Worm (Caenorhabditis elegans): Measurements from ENCODE around the gene srg-40.

Gene srg-40

DNA sequence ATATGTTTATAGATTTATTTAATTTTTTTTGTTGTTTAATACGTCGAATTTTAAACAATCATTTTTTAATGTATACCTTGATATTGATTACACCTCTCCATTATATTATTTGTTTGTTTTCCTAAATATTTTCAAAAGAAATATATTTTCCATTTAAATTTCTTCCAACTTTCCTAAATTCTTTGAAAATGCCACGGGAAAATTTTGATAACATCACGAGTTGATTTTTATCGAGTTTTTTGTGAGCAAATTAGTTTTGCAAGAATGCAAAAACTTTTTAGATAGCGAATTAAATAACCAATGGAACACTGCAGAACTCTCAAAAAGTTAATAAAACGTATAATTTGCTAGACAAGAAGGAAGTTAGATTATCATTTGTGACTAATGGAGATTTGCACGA, 6.4 kb downstream of the srg-40 start, which contains the start of gene srg-42:
Gene srg-42, minus strand, starts transcription at position 101 of the 400 bp plus-strand sequence.
- no peak for TF ChIP-seq M03D4.4 (tag; optimal IDR thresholded peaks at IDR 0.05)
- no peak for TF ChIP-seq nhr-28 (tag; optimal IDR thresholded peaks at IDR 0.05)
- TF ChIP-seq sem-2 (GFP tag; optimal IDR thresholded peaks at IDR 0.05), result no peak
- no peak for TF ChIP-seq lsy-2 (tag; optimal IDR thresholded peaks at IDR 0.05)
- TF ChIP-seq drap-1 (GFP tag; optimal IDR thresholded peaks at IDR 0.05), result no peak
- no peak for TF ChIP-seq unc-39 (tag; optimal IDR thresholded peaks at IDR 0.05)
- no peak for TF ChIP-seq sptf-1 (tag; optimal IDR thresholded peaks at IDR 0.05)
- no peak for TF ChIP-seq ceh-83 (GFP tag; optimal IDR thresholded peaks at IDR 0.05)
- no peak for TF ChIP-seq pha-4 (tag; optimal IDR thresholded peaks at IDR 0.05)
- no peak for TF ChIP-seq nhr-12 (tag; optimal IDR thresholded peaks at IDR 0.05)
- TF ChIP-seq nhr-76 (tag; optimal IDR thresholded peaks at IDR 0.05), result no peak
- TF ChIP-seq lin-13 (tag; optimal IDR thresholded peaks at IDR 0.05), result no peak
- no peak for TF ChIP-seq mep-1 (tag; optimal IDR thresholded peaks at IDR 0.05)

DNA sequence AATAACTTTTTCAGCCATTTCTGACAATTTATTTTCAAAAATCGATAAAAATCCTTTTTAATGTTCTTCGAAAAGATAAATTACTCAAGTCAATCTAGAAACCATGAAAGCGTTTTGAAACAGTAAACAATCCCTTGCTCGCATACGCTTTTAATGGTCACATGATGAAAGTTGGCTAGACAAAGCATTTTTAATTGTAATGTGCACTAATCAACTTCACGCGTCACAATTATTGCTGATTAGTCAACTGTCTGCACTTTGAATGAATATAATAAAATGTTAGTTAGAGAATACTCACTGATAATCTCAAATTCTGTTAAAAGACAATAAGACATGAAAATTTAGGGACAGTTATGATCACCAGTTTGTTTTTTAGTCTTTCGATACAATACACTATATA, 7.8 kb downstream of the srg-40 start:
- TF ChIP-seq ceh-39 (tag; optimal IDR thresholded peaks at IDR 0.05) (no peak), zip-8 (tag; optimal IDR thresholded peaks at IDR 0.05) (no peak), mls-2 (tag; optimal IDR thresholded peaks at IDR 0.05) (no peak), elt-1 (tag; optimal IDR thresholded peaks at IDR 0.05; ENCODE audit: borderline replicate concordance, insufficient read depth) (no peak), ztf-11 (tag; optimal IDR thresholded peaks at IDR 0.05) (no peak), sptf-1 (tag; optimal IDR thresholded peaks at IDR 0.05) (no peak), nhr-2 (tag; optimal IDR thresholded peaks at IDR 0.05) (no peak), ces-1 (GFP tag; optimal IDR thresholded peaks at IDR 0.05) (no peak), nhr-12 (tag; optimal IDR thresholded peaks at IDR 0.05) (no peak), tbx-8 (GFP tag; optimal IDR thresholded peaks at IDR 0.05) (no peak), nhr-237 (tag; optimal IDR thresholded peaks at IDR 0.05) (no peak)

DNA sequence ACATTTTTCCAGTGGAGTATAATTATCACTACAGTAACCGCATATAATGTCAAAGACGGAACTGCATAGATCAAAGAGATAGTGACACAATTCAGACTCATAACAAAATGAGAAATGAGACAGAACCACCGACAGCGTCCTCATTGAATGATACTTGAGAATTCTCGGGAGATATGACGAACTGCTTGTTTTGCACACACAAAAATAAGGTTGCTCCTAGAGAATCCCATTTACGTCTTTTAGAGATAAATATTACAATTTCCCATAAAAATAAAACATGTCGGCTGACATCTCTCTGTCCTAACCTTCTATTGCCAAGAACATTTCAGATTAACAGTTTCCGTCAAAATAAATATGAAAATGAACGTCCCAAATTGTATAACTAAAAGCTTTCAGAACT, 8.8 kb downstream of the srg-40 start, which contains the start of gene srg-38:
Gene srg-38, minus strand, starts transcription at position 101 of the 400 bp plus-strand sequence.
- no peak for TF ChIP-seq ceh-83 (GFP tag; optimal IDR thresholded peaks at IDR 0.05)
- TF ChIP-seq nhr-12 (tag; optimal IDR thresholded peaks at IDR 0.05), result no peak
- TF ChIP-seq nhr-237 (tag; optimal IDR thresholded peaks at IDR 0.05), result no peak
- TF ChIP-seq snpc-4 (tag; optimal IDR thresholded peaks at IDR 0.05), result no peak
- TF ChIP-seq lin-13 (tag; optimal IDR thresholded peaks at IDR 0.05), result no peak
- no peak for TF ChIP-seq flh-1 (GFP tag; optimal IDR thresholded peaks at IDR 0.05)
- TF ChIP-seq ceh-43 (GFP tag; optimal IDR thresholded peaks at IDR 0.05), result no peak
- TF ChIP-seq mls-2 (tag; optimal IDR thresholded peaks at IDR 0.05), result no peak
- no peak for TF ChIP-seq sptf-1 (tag; optimal IDR thresholded peaks at IDR 0.05)
- no peak for TF ChIP-seq nhr-2 (tag; optimal IDR thresholded peaks at IDR 0.05)
- TF ChIP-seq tbx-8 (GFP tag; optimal IDR thresholded peaks at IDR 0.05), result no peak
- TF ChIP-seq ham-2 (GFP tag; optimal IDR thresholded peaks at IDR 0.05), result no peak
- no peak for TF ChIP-seq lin-32 (GFP tag; optimal IDR thresholded peaks at IDR 0.05)
- no peak for TF ChIP-seq nhr-28 (tag; optimal IDR thresholded peaks at IDR 0.05)
- no peak for TF ChIP-seq mep-1 (tag; optimal IDR thresholded peaks at IDR 0.05)
- TF ChIP-seq elt-3 (tag; optimal IDR thresholded peaks at IDR 0.05), result no peak
- TF ChIP-seq hlh-1 (tag; optimal IDR thresholded peaks at IDR 0.05), result no peak

DNA sequence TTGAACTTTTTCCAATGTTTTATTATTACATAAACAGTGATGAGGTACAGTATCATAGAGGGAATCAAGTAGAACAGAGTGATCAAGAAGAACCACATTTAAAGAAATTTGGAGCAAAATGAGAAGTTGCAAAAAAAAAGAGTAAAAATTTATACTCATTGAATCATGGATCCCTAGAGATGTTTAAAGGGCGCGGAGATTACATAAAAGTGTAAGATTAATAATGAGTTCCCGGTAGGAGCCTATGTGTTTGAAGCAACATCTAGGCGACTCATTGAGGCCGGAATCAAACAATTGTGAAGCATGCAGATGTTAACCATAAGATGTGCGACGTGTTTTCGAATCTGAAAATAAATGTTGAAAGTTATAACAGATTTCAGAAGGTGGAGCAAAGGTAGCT, 12.0 kb downstream of the srg-40 start, which contains the start of gene srg-39:
Gene srg-39, minus strand, starts transcription at position 101 of the 400 bp plus-strand sequence.
- TF ChIP-seq unc-120 (tag; optimal IDR thresholded peaks at IDR 0.05; ENCODE audit: poor library complexity, severe bottlenecking) (no peak), snpc-4 (tag; optimal IDR thresholded peaks at IDR 0.05) (no peak), blmp-1 (tag; optimal IDR thresholded peaks at IDR 0.05) (no peak), tbx-8 (GFP tag; optimal IDR thresholded peaks at IDR 0.05) (no peak), nhr-28 (tag; optimal IDR thresholded peaks at IDR 0.05) (no peak), elt-3 (tag; optimal IDR thresholded peaks at IDR 0.05) (no peak), zip-8 (tag; optimal IDR thresholded peaks at IDR 0.05) (no peak), hlh-1 (tag; optimal IDR thresholded peaks at IDR 0.05) (no peak), nhr-2 (tag; optimal IDR thresholded peaks at IDR 0.05) (no peak), nhr-12 (tag; optimal IDR thresholded peaks at IDR 0.05) (no peak), M03D4.4 (tag; optimal IDR thresholded peaks at IDR 0.05) (no peak), ceh-43 (GFP tag; optimal IDR thresholded peaks at IDR 0.05) (no peak), lin-13 (tag; optimal IDR thresholded peaks at IDR 0.05) (no peak), lin-32 (GFP tag; optimal IDR thresholded peaks at IDR 0.05) (no peak), unc-39 (tag; optimal IDR thresholded peaks at IDR 0.05) (no peak), lsy-2 (tag; optimal IDR thresholded peaks at IDR 0.05) (no peak), mab-5 (tag; optimal IDR thresholded peaks at IDR 0.05) (no peak), pha-4 (tag; optimal IDR thresholded peaks at IDR 0.05) (no peak), ham-2 (GFP tag; optimal IDR thresholded peaks at IDR 0.05) (no peak), mep-1 (tag; optimal IDR thresholded peaks at IDR 0.05) (no peak)
